Fruit fly (Drosophila melanogaster): Measurements from ENCODE around the gene CG7600.

Gene CG7600

dm6 chr3L:11239191-11239641, 28.6 kb downstream of the CG7600 start:
- TF ChIP-seq CG9948 (tag; optimal IDR thresholded peaks at IDR 0.05) (no peak), rn (GFP tag; IDR thresholded peaks at IDR 0.05) (no peak)

- TF ChIP-seq Pif1B (GFP tag; optimal IDR thresholded peaks at IDR 0.05) (no peak), EcR (GFP tag; optimal IDR thresholded peaks at IDR 0.05) (peak; percentile 64)
Observed at dm6 chr3L:11241949-11242348, 31.4 kb downstream of the CG7600 start.

- peak; percentile 50 for TF ChIP-seq CG14655 (GFP tag; optimal IDR thresholded peaks at IDR 0.05)
- no peak for TF ChIP-seq D1 (tag; optimal IDR thresholded peaks at IDR 0.05)
- no peak for TF ChIP-seq CG17806 (tag; optimal IDR thresholded peaks at IDR 0.05)
- peak; percentile 59 for TF ChIP-seq Ets98B (GFP tag; IDR thresholded peaks at IDR 0.05)
- TF ChIP-seq CG13204 (GFP tag; optimal IDR thresholded peaks at IDR 0.05), result no peak
- TF ChIP-seq fd96Ca (GFP tag; IDR thresholded peaks at IDR 0.05), result peak; percentile 48; the same call in 2 of the 3 replicates
- no peak for TF ChIP-seq CG15710 (tag; optimal IDR thresholded peaks at IDR 0.05)
- peak; percentile 12; the same call in 1 of the 3 replicates for TF ChIP-seq CG4496 (GFP tag; IDR thresholded peaks at IDR 0.05)
- no peak for TF ChIP-seq Snoo (tag; optimal IDR thresholded peaks at IDR 0.05)
- no peak for TF ChIP-seq CG9948 (tag; optimal IDR thresholded peaks at IDR 0.05)
- no peak for TF ChIP-seq EcR (GFP tag; optimal IDR thresholded peaks at IDR 0.05)
- peak; percentile 42 for TF ChIP-seq CG8159 (tag; optimal IDR thresholded peaks at IDR 0.05)
- TF ChIP-seq CG32121 (GFP tag; IDR thresholded peaks at IDR 0.05), result peak; percentile 51
Observed at dm6 chr3L:11242410-11243291, 32.1 kb downstream of the CG7600 start.

dm6 chr3L:11243292-11243670, 32.7 kb downstream of the CG7600 start:
- TF ChIP-seq Pif1A (GFP tag; optimal IDR thresholded peaks at IDR 0.05) (no peak), CG8301 (tag; optimal IDR thresholded peaks at IDR 0.05) (no peak), CG34367 (tag; optimal IDR thresholded peaks at IDR 0.05) (no peak), gl (tag; optimal IDR thresholded peaks at IDR 0.05) (no peak)

- no peak for TF ChIP-seq Snoo (tag; optimal IDR thresholded peaks at IDR 0.05)
Observed at dm6 chr3L:11244024-11244576, 33.5 kb downstream of the CG7600 start.

- TF ChIP-seq CG14655 (GFP tag; optimal IDR thresholded peaks at IDR 0.05) (peak; percentile 98), CG8301 (tag; optimal IDR thresholded peaks at IDR 0.05) (peak; percentile 96), EcR (GFP tag; optimal IDR thresholded peaks at IDR 0.05) (peak; percentile 89), CG8159 (tag; optimal IDR thresholded peaks at IDR 0.05) (peak; percentile 96), CG34367 (tag; optimal IDR thresholded peaks at IDR 0.05) (peak; percentile 99), CG17806 (tag; optimal IDR thresholded peaks at IDR 0.05) (peak; percentile 96), Pif1B (GFP tag; optimal IDR thresholded peaks at IDR 0.05) (peak; percentile 99), fd96Ca (GFP tag; IDR thresholded peaks at IDR 0.05) (peak; percentile 97), D1 (tag; optimal IDR thresholded peaks at IDR 0.05) (peak; percentile 93), gl (tag; optimal IDR thresholded peaks at IDR 0.05) (peak; percentile 100), rn (GFP tag; IDR thresholded peaks at IDR 0.05) (peak; percentile 94), CG4496 (GFP tag; IDR thresholded peaks at IDR 0.05) (peak; percentile 99), Pif1A (GFP tag; optimal IDR thresholded peaks at IDR 0.05) (peak; percentile 99), CG15710 (tag; optimal IDR thresholded peaks at IDR 0.05) (peak; percentile 97), CG10348 (GFP tag; IDR thresholded peaks at IDR 0.05) (0 out of 2 replicates have a peak, but pooled peaks have one; percentile 9), CG13204 (GFP tag; optimal IDR thresholded peaks at IDR 0.05) (peak; percentile 99), CG9948 (tag; optimal IDR thresholded peaks at IDR 0.05) (peak; percentile 95), CG32121 (GFP tag; IDR thresholded peaks at IDR 0.05) (peak; percentile 96), Ets98B (GFP tag; IDR thresholded peaks at IDR 0.05) (peak; percentile 98), CG12605 (GFP tag; IDR thresholded peaks at IDR 0.05) (peak; percentile 99), Snoo (tag; optimal IDR thresholded peaks at IDR 0.05) (peak; percentile 95)
Observed at dm6 chr3L:11246046-11246887, 35.7 kb downstream of the CG7600 start.

Measured in whole organism, pupa.